4 worm cellular contexts compared by ENCODE assay signal in genomic region chrII:3518961-3519544, ce11.
TF ChIP-seq lines count a peak whose summit lies in the region.

clec-126 (plus strand) TSS chrII:3519494.

TF ChIP-seq in whole organism, L2 larva, 48 proteins besides CTCF, POLR2A, EP300 and RAD21 (continues in another document):
- peak; percentile 66 for TF ChIP-seq F13H6.1 (tag; optimal IDR thresholded peaks at IDR 0.05; lab: Kevin White, UChicago)
- TF ChIP-seq sma-9 (GFP tag; optimal IDR thresholded peaks at IDR 0.05; lab: Kevin White, UChicago) = no peak
- no peak for TF ChIP-seq sma-9 (tag; optimal IDR thresholded peaks at IDR 0.05; lab: Kevin White, UChicago)
- no peak for TF ChIP-seq nhr-237 (tag; optimal IDR thresholded peaks at IDR 0.05; lab: Kevin White, UChicago)
- peak; percentile 80 for TF ChIP-seq nhr-21 (tag; optimal IDR thresholded peaks at IDR 0.05; lab: Kevin White, UChicago)
- no peak for TF ChIP-seq unc-62 (GFP tag; optimal IDR thresholded peaks at IDR 0.05; lab: Kevin White, UChicago)
- peak; percentile 2 for TF ChIP-seq ceh-16 (tag; optimal IDR thresholded peaks at IDR 0.05; lab: Kevin White, UChicago)
- TF ChIP-seq fos-1 (tag; optimal IDR thresholded peaks at IDR 0.05; lab: Kevin White, UChicago) = peak; percentile 77
- TF ChIP-seq peb-1 (tag; optimal IDR thresholded peaks at IDR 0.05; lab: Kevin White, UChicago) = no peak
- TF ChIP-seq gmeb-1 (tag; optimal IDR thresholded peaks at IDR 0.05; lab: Kevin White, UChicago) = peak; percentile 72
- TF ChIP-seq dmd-4 (tag; optimal IDR thresholded peaks at IDR 0.05; lab: Kevin White, UChicago) = no peak
- TF ChIP-seq ztf-4 (tag; optimal IDR thresholded peaks at IDR 0.05; lab: Kevin White, UChicago) = peak; percentile 21
- no peak for TF ChIP-seq blmp-1 (tag; optimal IDR thresholded peaks at IDR 0.05; lab: Kevin White, UChicago; ENCODE audit: insufficient read depth)
- no peak for TF ChIP-seq elt-3 (tag; optimal IDR thresholded peaks at IDR 0.05; lab: Kevin White, UChicago)
- peak; percentile 32 for TF ChIP-seq snpc-4 (tag; optimal IDR thresholded peaks at IDR 0.05; lab: Kevin White, UChicago)
- no peak for TF ChIP-seq mbf-1 (tag; optimal IDR thresholded peaks at IDR 0.05; lab: Kevin White, UChicago)
- TF ChIP-seq nhr-11 (tag; optimal IDR thresholded peaks at IDR 0.05; lab: Kevin White, UChicago) = peak; percentile 54
- TF ChIP-seq nhr-129 (tag; optimal IDR thresholded peaks at IDR 0.05; lab: Kevin White, UChicago) = peak; percentile 86
- no peak for TF ChIP-seq R02D3.7 (tag; optimal IDR thresholded peaks at IDR 0.05; lab: Kevin White, UChicago)
- TF ChIP-seq C34F6.9 (tag; optimal IDR thresholded peaks at IDR 0.05; lab: Kevin White, UChicago) = peak; percentile 71
- TF ChIP-seq sem-4 (tag; optimal IDR thresholded peaks at IDR 0.05; lab: Kevin White, UChicago) = no peak
- TF ChIP-seq nhr-6 (tag; optimal IDR thresholded peaks at IDR 0.05; lab: Kevin White, UChicago) = no peak
- peak; percentile 81 for TF ChIP-seq sma-3 (GFP tag; optimal IDR thresholded peaks at IDR 0.05; lab: Kevin White, UChicago)
- TF ChIP-seq nhr-77 (tag; optimal IDR thresholded peaks at IDR 0.05; lab: Kevin White, UChicago) = no peak

TF ChIP-seq in whole organism, L4 larva, 104 proteins besides CTCF, POLR2A, EP300 and RAD21 (continues in another document):
- TF ChIP-seq R02D3.7 (tag; optimal IDR thresholded peaks at IDR 0.05; lab: Kevin White, UChicago) = no peak
- TF ChIP-seq php-3 (GFP tag; IDR thresholded peaks at IDR 0.05; lab: Robert Waterston, UW) = no peak; the same call in 1 of the 2 replicates
- no peak; the same call in 1 of the 2 replicates for TF ChIP-seq nhr-41 (GFP tag; IDR thresholded peaks at IDR 0.05; lab: Robert Waterston, UW)
- peak; percentile 91 for TF ChIP-seq egl-43 (GFP tag; IDR thresholded peaks at IDR 0.05; lab: Robert Waterston, UW)
- TF ChIP-seq F44E2.7 (GFP tag; IDR thresholded peaks at IDR 0.05; lab: Robert Waterston, UW) = no peak
- no peak; the same call in 1 of the 2 replicates for TF ChIP-seq dmd-8 (GFP tag; IDR thresholded peaks at IDR 0.05; lab: Robert Waterston, UW)
- TF ChIP-seq aha-1 (tag; lab: Kevin White, UChicago) = peak; percentile 98
- no peak for TF ChIP-seq ceh-62 (tag; optimal IDR thresholded peaks at IDR 0.05; lab: Kevin White, UChicago)
- TF ChIP-seq vab-7 (GFP tag; IDR thresholded peaks at IDR 0.05; lab: Robert Waterston, UW) = peak; percentile 80
- TF ChIP-seq set-16 (GFP tag; IDR thresholded peaks at IDR 0.05; lab: Robert Waterston, UW) = peak; percentile 43; the same call in 1 of the 2 replicates
- TF ChIP-seq ama-1 (optimal IDR thresholded peaks at IDR 0.05; lab: Kevin White, UChicago) = no peak
- TF ChIP-seq daf-12 (tag; optimal IDR thresholded peaks at IDR 0.05; lab: Kevin White, UChicago) = no peak
- TF ChIP-seq F49E8.2 (tag; optimal IDR thresholded peaks at IDR 0.05; lab: Kevin White, UChicago; ENCODE audit: borderline replicate concordance) = peak; percentile 65
- no peak for TF ChIP-seq attf-4 (tag; optimal IDR thresholded peaks at IDR 0.05; lab: Kevin White, UChicago)
- peak; percentile 74 for TF ChIP-seq ctbp-1 (GFP tag; IDR thresholded peaks at IDR 0.05; lab: Robert Waterston, UW)
- no peak for TF ChIP-seq daf-19 (GFP tag; conservative IDR thresholded peaks at IDR 0.05; lab: Robert Waterston, UW)
- TF ChIP-seq lin-15B (tag; optimal IDR thresholded peaks at IDR 0.05; lab: Kevin White, UChicago) = no peak
- TF ChIP-seq T26A8.4 (GFP tag; IDR thresholded peaks at IDR 0.05; lab: Robert Waterston, UW) = peak; percentile 80
- peak; percentile 11 for TF ChIP-seq nhr-111 (GFP tag; optimal IDR thresholded peaks at IDR 0.05; lab: Kevin White, UChicago)
- peak in 1 of 2 experiments; percentile 64 for TF ChIP-seq unc-62 (GFP tag; optimal IDR thresholded peaks at IDR 0.05 in 1 of 2; lab: Kevin White, UChicago)
- no peak for TF ChIP-seq unc-62 (tag; optimal IDR thresholded peaks at IDR 0.05; lab: Kevin White, UChicago)
- no peak for TF ChIP-seq ceh-32 (tag; optimal IDR thresholded peaks at IDR 0.05; lab: Kevin White, UChicago; ENCODE audit: poor library complexity)
- TF ChIP-seq cey-2 (tag; optimal IDR thresholded peaks at IDR 0.05; lab: Kevin White, UChicago; ENCODE audit: borderline replicate concordance, insufficient read depth) = peak; percentile 27

TF ChIP-seq in whole organism, late embryonic, 69 proteins besides CTCF, POLR2A, EP300 and RAD21 (continues in another document):
- TF ChIP-seq pag-3 (tag; optimal IDR thresholded peaks at IDR 0.05; lab: Kevin White, UChicago; ENCODE audit: borderline replicate concordance) = peak; percentile 19
- peak; percentile 58 for TF ChIP-seq odd-2 (tag; optimal IDR thresholded peaks at IDR 0.05; lab: Kevin White, UChicago)
- TF ChIP-seq ahr-1 (tag; optimal IDR thresholded peaks at IDR 0.05; lab: Kevin White, UChicago) = no peak
- 0 out of 2 replicates have a peak, but pooled peaks have one; percentile 7 for TF ChIP-seq ceh-45 (GFP tag; IDR thresholded peaks at IDR 0.05; lab: Robert Waterston, UW)
- peak; percentile 85 for TF ChIP-seq unc-42 (tag; optimal IDR thresholded peaks at IDR 0.05; lab: Kevin White, UChicago)
- no peak for TF ChIP-seq pha-4 (tag; optimal IDR thresholded peaks at IDR 0.05; lab: Kevin White, UChicago)
- TF ChIP-seq syd-9 (tag; optimal IDR thresholded peaks at IDR 0.05; lab: Kevin White, UChicago) = peak; percentile 53
- peak; percentile 81 for TF ChIP-seq eyg-1 (tag; optimal IDR thresholded peaks at IDR 0.05; lab: Kevin White, UChicago)
- TF ChIP-seq pqm-1 (tag; optimal IDR thresholded peaks at IDR 0.05; lab: Kevin White, UChicago) = peak; percentile 80
- peak; percentile 54 for TF ChIP-seq hlh-13 (GFP tag; optimal IDR thresholded peaks at IDR 0.05; lab: Kevin White, UChicago)
- TF ChIP-seq hlh-8 (tag; optimal IDR thresholded peaks at IDR 0.05; lab: Kevin White, UChicago) = peak; percentile 9
- peak; percentile 67 for TF ChIP-seq C08G9.2 (tag; optimal IDR thresholded peaks at IDR 0.05; lab: Kevin White, UChicago)
- TF ChIP-seq tbx-7 (tag; optimal IDR thresholded peaks at IDR 0.05; lab: Kevin White, UChicago) = peak; percentile 59
- TF ChIP-seq ztf-16 (tag; optimal IDR thresholded peaks at IDR 0.05; lab: Kevin White, UChicago) = peak; percentile 45
- TF ChIP-seq T23F11.4 (GFP tag; optimal IDR thresholded peaks at IDR 0.05; lab: Kevin White, UChicago) = peak; percentile 1
- TF ChIP-seq sox-4 (tag; optimal IDR thresholded peaks at IDR 0.05; lab: Kevin White, UChicago) = peak; percentile 65
- TF ChIP-seq mec-3 (tag; optimal IDR thresholded peaks at IDR 0.05; lab: Kevin White, UChicago; ENCODE audit: borderline replicate concordance) = peak; percentile 0
- TF ChIP-seq pax-1 (tag; optimal IDR thresholded peaks at IDR 0.05; lab: Kevin White, UChicago) = no peak
- no peak for TF ChIP-seq pros-1 (tag; optimal IDR thresholded peaks at IDR 0.05; lab: Kevin White, UChicago)
- TF ChIP-seq ceh-2 (tag; optimal IDR thresholded peaks at IDR 0.05; lab: Kevin White, UChicago) = peak; percentile 67
- TF ChIP-seq hlh-15 (tag; optimal IDR thresholded peaks at IDR 0.05; lab: Kevin White, UChicago) = peak; percentile 37
- peak; percentile 75 for TF ChIP-seq C38D4.7 (GFP tag; optimal IDR thresholded peaks at IDR 0.05; lab: Kevin White, UChicago)
- TF ChIP-seq ceh-14 (tag; optimal IDR thresholded peaks at IDR 0.05; lab: Kevin White, UChicago) = peak; percentile 77
- TF ChIP-seq pha-2 (tag; optimal IDR thresholded peaks at IDR 0.05; lab: Kevin White, UChicago) = peak; percentile 67
- TF ChIP-seq F13H6.1 (tag; optimal IDR thresholded peaks at IDR 0.05; lab: Kevin White, UChicago) = peak; percentile 12

TF ChIP-seq in whole organism, mixed stage, embryonic, 35 proteins besides CTCF, POLR2A, EP300 and RAD21 (continues in another document):
- TF ChIP-seq elt-1 (tag; optimal IDR thresholded peaks at IDR 0.05; lab: Kevin White, UChicago; ENCODE audit: borderline replicate concordance, insufficient read depth) (peak; percentile 0), nhr-76 (tag; optimal IDR thresholded peaks at IDR 0.05; lab: Kevin White, UChicago) (peak; percentile 43), nhr-2 (tag; optimal IDR thresholded peaks at IDR 0.05; lab: Kevin White, UChicago) (no peak), ztf-11 (tag; optimal IDR thresholded peaks at IDR 0.05; lab: Kevin White, UChicago) (peak; percentile 48), sem-2 (GFP tag; optimal IDR thresholded peaks at IDR 0.05; lab: Kevin White, UChicago) (peak; percentile 78), unc-39 (tag; optimal IDR thresholded peaks at IDR 0.05; lab: Kevin White, UChicago) (peak; percentile 3), mab-5 (tag; optimal IDR thresholded peaks at IDR 0.05; lab: Kevin White, UChicago) (no peak), drap-1 (GFP tag; optimal IDR thresholded peaks at IDR 0.05; lab: Kevin White, UChicago) (peak; percentile 84), ceh-43 (GFP tag; optimal IDR thresholded peaks at IDR 0.05; lab: Kevin White, UChicago) (peak; percentile 49), cnd-1 (tag; optimal IDR thresholded peaks at IDR 0.05; lab: Kevin White, UChicago) (peak; percentile 86), mls-2 (tag; optimal IDR thresholded peaks at IDR 0.05; lab: Kevin White, UChicago) (peak; percentile 77), bed-3 (GFP tag; optimal IDR thresholded peaks at IDR 0.05; lab: Kevin White, UChicago) (peak; percentile 40), M03D4.4 (tag; optimal IDR thresholded peaks at IDR 0.05; lab: Kevin White, UChicago) (peak; percentile 75), flh-1 (GFP tag; optimal IDR thresholded peaks at IDR 0.05; lab: Kevin White, UChicago) (peak; percentile 38), ham-2 (GFP tag; optimal IDR thresholded peaks at IDR 0.05; lab: Kevin White, UChicago) (peak; percentile 83), nhr-12 (tag; optimal IDR thresholded peaks at IDR 0.05; lab: Kevin White, UChicago) (no peak), ceh-83 (GFP tag; optimal IDR thresholded peaks at IDR 0.05; lab: Kevin White, UChicago) (peak; percentile 86), pha-4 (tag; optimal IDR thresholded peaks at IDR 0.05; lab: Kevin White, UChicago) (no peak), lin-13 (tag; optimal IDR thresholded peaks at IDR 0.05; lab: Kevin White, UChicago) (peak; percentile 43), ces-1 (GFP tag; optimal IDR thresholded peaks at IDR 0.05; lab: Kevin White, UChicago) (peak; percentile 82), blmp-1 (tag; optimal IDR thresholded peaks at IDR 0.05; lab: Kevin White, UChicago) (no peak), nhr-237 (tag; optimal IDR thresholded peaks at IDR 0.05; lab: Kevin White, UChicago) (peak; percentile 22), snpc-4 (tag; optimal IDR thresholded peaks at IDR 0.05; lab: Kevin White, UChicago) (no peak), unc-120 (tag; optimal IDR thresholded peaks at IDR 0.05; lab: Kevin White, UChicago; ENCODE audit: poor library complexity, severe bottlenecking) (peak; percentile 89), elt-3 (tag; optimal IDR thresholded peaks at IDR 0.05; lab: Kevin White, UChicago) (peak; percentile 37), sptf-1 (tag; optimal IDR thresholded peaks at IDR 0.05; lab: Kevin White, UChicago) (peak; percentile 91), mep-1 (tag; optimal IDR thresholded peaks at IDR 0.05; lab: Kevin White, UChicago) (peak; percentile 9), lin-32 (GFP tag; optimal IDR thresholded peaks at IDR 0.05; lab: Kevin White, UChicago) (peak; percentile 31), zip-8 (tag; optimal IDR thresholded peaks at IDR 0.05; lab: Kevin White, UChicago) (peak; percentile 67)
